Fruit fly (Drosophila melanogaster) whole organism, embryonic: ENCODE results near the gene Unc50.

Experiments used
- Adf1 ChIP-seq: fragments of 200-800 bp; sonication (Bioruptor generic); IDR thresholded peaks from 2 replicates; pipeline ENCODE4 v1.3.6; 2022; ENCODE audit warnings: missing biosample characterization, missing genetic modification characterization
- Asciz ChIP-seq: fragments of 200-800 bp; sonication (Bioruptor generic); optimal IDR thresholded peaks from 2 replicates; lab custom pipeline; 2017; ENCODE audit warnings: missing biosample characterization, mild to moderate bottlenecking, missing genetic modification characterization, missing genetic modification reagents
- Blimp-1 ChIP-seq: fragments of 200-800 bp; sonication (Bioruptor generic); optimal IDR thresholded peaks from 3 replicates; lab custom pipeline; 2018; ENCODE audit warnings: missing biosample characterization, missing genetic modification characterization, mild to moderate bottlenecking, moderate library complexity, missing genetic modification reagents
- CG11085 ChIP-seq: fragments of 200-800 bp; sonication (Bioruptor generic); IDR thresholded peaks from 2 replicates; pipeline ENCODE4 v1.3.6; 2022; ENCODE audit warnings: missing biosample characterization, missing genetic modification characterization
- CG11456 ChIP-seq: fragments of 200-800 bp; sonication (Bioruptor generic); IDR thresholded peaks from 3 replicates; pipeline ENCODE4 v1.3.6; 2022; ENCODE audit warnings: missing biosample characterization, missing genetic modification characterization
- CG12659 ChIP-seq: fragments of 200-800 bp; sonication (Bioruptor generic); optimal IDR thresholded peaks from 3 replicates; lab custom pipeline; 2017; ENCODE audit warnings: mild to moderate bottlenecking, missing biosample characterization, missing genetic modification reagents, missing genetic modification characterization
- CG1603 ChIP-seq: fragments of 200-800 bp; sonication (Bioruptor generic); optimal IDR thresholded peaks from 2 replicates; lab custom pipeline; 2019; ENCODE audit warnings: missing biosample characterization, mild to moderate bottlenecking, missing genetic modification characterization, moderate library complexity
- CG16779 ChIP-seq: fragments of 200-800 bp; sonication (Bioruptor generic); IDR thresholded peaks from 2 replicates; pipeline ENCODE4 v1.3.6; 2022; ENCODE audit warnings: missing biosample characterization, missing genetic modification characterization
- CG1792 ChIP-seq: fragments of 200-800 bp; sonication (Bioruptor generic); optimal IDR thresholded peaks from 2 replicates; lab custom pipeline; 2016; ENCODE audit warnings: missing biosample characterization, missing genetic modification characterization
- CG3281 ChIP-seq: fragments of 200-800 bp; sonication (Bioruptor generic); optimal IDR thresholded peaks from 3 replicates; lab custom pipeline; 2017; ENCODE audit warnings: missing biosample characterization, mild to moderate bottlenecking, missing genetic modification characterization
- CG34422 ChIP-seq: fragments of 200-800 bp; sonication (Bioruptor generic); IDR thresholded peaks from 3 replicates; pipeline ENCODE4 v1.3.6; 2022; ENCODE audit warnings: missing biosample characterization, missing genetic modification characterization
- CG7372 ChIP-seq: fragments of 200-800 bp; sonication (Bioruptor generic); IDR thresholded peaks from 2 replicates; pipeline ENCODE4 v1.3.6; 2022; ENCODE audit warnings: missing biosample characterization, missing genetic modification characterization
- CG7987 ChIP-seq: fragments of 200-800 bp; sonication (Bioruptor generic); optimal IDR thresholded peaks from 2 replicates; lab custom pipeline; 2018; ENCODE audit warnings: missing biosample characterization, mild to moderate bottlenecking, missing genetic modification characterization, moderate library complexity
- CG8281 ChIP-seq: fragments of 200-800 bp; sonication (Bioruptor generic); optimal IDR thresholded peaks from 2 replicates; lab custom pipeline; 2018; ENCODE audit warnings: missing biosample characterization, mild to moderate bottlenecking, missing genetic modification characterization, moderate library complexity
- Dad ChIP-seq: fragments of 200-800 bp; sonication (Bioruptor generic); optimal IDR thresholded peaks from 3 replicates; lab custom pipeline; 2016; ENCODE audit warnings: missing biosample characterization, missing genetic modification characterization
- Dfd ChIP-seq, 2 experiments: fragments of >200 bp; optimal IDR thresholded peaks; 2 replicates each; lab custom pipeline; 2017; ENCODE audit warnings: missing biosample characterization in 2 of 2, missing genetic modification characterization in 2 of 2
- Doc2 ChIP-seq: fragments of 200-800 bp; sonication (Bioruptor generic); IDR thresholded peaks from 2 replicates; pipeline ENCODE4 v1.3.6; 2022; ENCODE audit warnings: missing biosample characterization, missing genetic modification characterization
- ERR ChIP-seq: fragments of 200-800 bp; sonication (Bioruptor generic); optimal IDR thresholded peaks from 2 replicates; lab custom pipeline; 2016; ENCODE audit warnings: missing biosample characterization, missing genetic modification characterization
- Elba2 ChIP-seq: fragments of 200-800 bp; sonication (Bioruptor generic); optimal IDR thresholded peaks from 3 replicates; lab custom pipeline; 2016; ENCODE audit warnings: missing biosample characterization, missing genetic modification characterization
- Fer3 ChIP-seq: fragments of 200-800 bp; sonication (Bioruptor generic); optimal IDR thresholded peaks from 2 replicates; lab custom pipeline; 2018; ENCODE audit warnings: missing biosample characterization, mild to moderate bottlenecking, missing genetic modification characterization, moderate library complexity
- Hmr ChIP-seq: fragments of 200-800 bp; sonication (Bioruptor generic); optimal IDR thresholded peaks from 3 replicates; lab custom pipeline; 2017; ENCODE audit warnings: mild to moderate bottlenecking, missing biosample characterization, missing genetic modification reagents, missing genetic modification characterization
- Hr3 ChIP-seq: fragments of 200-800 bp; sonication (Bioruptor generic); optimal IDR thresholded peaks from 3 replicates; lab custom pipeline; 2016; ENCODE audit warnings: missing biosample characterization, missing genetic modification characterization
- Kr ChIP-seq: fragments of 200-800 bp; sonication (Bioruptor generic); optimal IDR thresholded peaks from 2 replicates; lab custom pipeline; 2017; ENCODE audit warnings: missing biosample characterization, mild to moderate bottlenecking, missing genetic modification characterization
- Mad ChIP-seq: fragments of 200-800 bp; sonication (Bioruptor generic); optimal IDR thresholded peaks from 2 replicates; lab custom pipeline; 2016; ENCODE audit warnings: missing biosample characterization, missing genetic modification characterization
- Med ChIP-seq: fragments of 200-800 bp; sonication (Bioruptor generic); peaks from one replicate; lab custom pipeline; 2016; ENCODE audit warnings: missing biosample characterization, missing genetic modification characterization, mild to moderate bottlenecking, inconsistent platforms, moderate library complexity
- Meics ChIP-seq: fragments of 200-800 bp; sonication (Bioruptor generic); optimal IDR thresholded peaks from 2 replicates; lab custom pipeline; 2017; ENCODE audit warnings: missing biosample characterization, mild to moderate bottlenecking, missing genetic modification characterization
- NC2β ChIP-seq: fragments of 200-800 bp; sonication (Bioruptor generic); optimal IDR thresholded peaks from 2 replicates; lab custom pipeline; 2016; ENCODE audit warnings: missing biosample characterization, missing genetic modification characterization
- Oaz ChIP-seq: fragments of 200-800 bp; sonication (Bioruptor generic); IDR thresholded peaks from 2 replicates; pipeline ENCODE4 v1.3.6; 2022; ENCODE audit warnings: missing biosample characterization, missing genetic modification characterization
- PHDP ChIP-seq: fragments of 200-800 bp; sonication (Bioruptor generic); optimal IDR thresholded peaks from 3 replicates; lab custom pipeline; 2018; ENCODE audit warnings: missing biosample characterization, mild to moderate bottlenecking, missing genetic modification characterization, moderate library complexity
- Ravus ChIP-seq: fragments of 200-800 bp; sonication (Bioruptor generic); IDR thresholded peaks from 2 replicates; pipeline ENCODE4 v1.3.6; 2022; ENCODE audit warnings: missing biosample characterization, missing genetic modification characterization
- Rx ChIP-seq: fragments of 200-800 bp; sonication (Bioruptor generic); IDR thresholded peaks from 2 replicates; pipeline ENCODE4 v1.3.6; 2022; ENCODE audit warnings: missing biosample characterization, missing genetic modification characterization
- Xrp1 ChIP-seq: fragments of 200-800 bp; sonication (Bioruptor generic); IDR thresholded peaks from 2 replicates; pipeline ENCODE4 v1.3.6; 2022; ENCODE audit warnings: missing biosample characterization, missing genetic modification characterization
- ac ChIP-seq: fragments of 200-800 bp; sonication (Bioruptor generic); optimal IDR thresholded peaks from 3 replicates; lab custom pipeline; 2017; ENCODE audit warnings: missing biosample characterization, mild to moderate bottlenecking, missing genetic modification characterization
- amos ChIP-seq: fragments of 200-800 bp; sonication (Bioruptor generic); IDR thresholded peaks from 2 replicates; pipeline ENCODE4 v1.3.6; 2022; ENCODE audit warnings: missing biosample characterization, missing genetic modification characterization; ENCODE audit not compliant: partially characterized antibody
- ap ChIP-seq: fragments of 200-800 bp; sonication (Bioruptor generic); IDR thresholded peaks from 2 replicates; pipeline ENCODE4 v1.3.6; 2022; ENCODE audit warnings: missing biosample characterization, missing genetic modification characterization
- bbx ChIP-seq: fragments of 200-800 bp; sonication (Bioruptor generic); IDR thresholded peaks from 2 replicates; pipeline ENCODE4 v1.3.6; 2022; ENCODE audit warnings: missing biosample characterization, missing genetic modification characterization; ENCODE audit not compliant: partially characterized antibody
- cato ChIP-seq: fragments of 200-800 bp; sonication (Bioruptor generic); optimal IDR thresholded peaks from 2 replicates; lab custom pipeline; 2016; ENCODE audit warnings: missing biosample characterization, missing genetic modification characterization, borderline replicate concordance
- dati ChIP-seq: fragments of 200-800 bp; sonication (Bioruptor generic); IDR thresholded peaks from 2 replicates; pipeline ENCODE4 v1.3.6; 2022; ENCODE audit warnings: missing biosample characterization, missing genetic modification characterization
- dm ChIP-seq: fragments of 200-800 bp; sonication (Bioruptor generic); optimal IDR thresholded peaks from 3 replicates; lab custom pipeline; 2016; ENCODE audit warnings: missing biosample characterization, missing genetic modification characterization
- exex ChIP-seq: fragments of 200-800 bp; sonication (Bioruptor generic); optimal IDR thresholded peaks from 4 replicates; lab custom pipeline; 2018; ENCODE audit warnings: missing biosample characterization, mild to moderate bottlenecking, missing genetic modification characterization, moderate library complexity
- eyg ChIP-seq: fragments of 200-800 bp; sonication (Bioruptor generic); optimal IDR thresholded peaks from 3 replicates; lab custom pipeline; 2016; ENCODE audit warnings: missing biosample characterization, missing genetic modification characterization
- gcm2 ChIP-seq: fragments of 200-800 bp; sonication (Bioruptor generic); optimal IDR thresholded peaks from 2 replicates; lab custom pipeline; 2016; ENCODE audit warnings: missing biosample characterization, missing genetic modification characterization
- kah ChIP-seq: fragments of 200-800 bp; sonication (Bioruptor generic); optimal IDR thresholded peaks from 2 replicates; lab custom pipeline; 2018; ENCODE audit warnings: missing biosample characterization, mild to moderate bottlenecking, missing genetic modification characterization
- lov ChIP-seq, 2 experiments: fragments of 200-800 bp in 1 of 2; fragments of >200 bp in 1 of 2; sonication (Bioruptor generic) in 1 of 2; IDR thresholded peaks in 1 of 2; optimal IDR thresholded peaks in 1 of 2; 2 replicates in 1 of 2; 3 replicates in 1 of 2; pipeline versions ENCODE4 v1.3.6 to Lab custom; 2017 to 2022; ENCODE audit warnings: missing biosample characterization in 1 of 2, missing genetic modification characterization in 1 of 2
- oc ChIP-seq: fragments of 200-800 bp; sonication (Bioruptor generic); optimal IDR thresholded peaks from 2 replicates; lab custom pipeline; 2018; ENCODE audit warnings: missing biosample characterization, mild to moderate bottlenecking, missing genetic modification characterization, moderate library complexity
- rib ChIP-seq: fragments of 200-800 bp; sonication (Bioruptor generic); IDR thresholded peaks from 2 replicates; pipeline ENCODE4 v1.3.6; 2022; ENCODE audit warnings: missing biosample characterization, missing genetic modification characterization
- sima ChIP-seq: fragments of 200-800 bp; sonication (Bioruptor generic); optimal IDR thresholded peaks from 2 replicates; lab custom pipeline; 2016; ENCODE audit warnings: missing biosample characterization, missing genetic modification characterization
- trem ChIP-seq: fragments of 200-800 bp; optimal IDR thresholded peaks from 3 replicates; lab custom pipeline; 2019; ENCODE audit warnings: missing biosample characterization, mild to moderate bottlenecking, missing genetic modification characterization, moderate library complexity
- tx ChIP-seq: fragments of 200-800 bp; sonication (Bioruptor generic); optimal IDR thresholded peaks from 2 replicates; lab custom pipeline; 2016; ENCODE audit warnings: missing biosample characterization, missing genetic modification characterization
- vfl ChIP-seq: fragments of 200-800 bp; sonication (Bioruptor generic); optimal IDR thresholded peaks from 2 replicates; lab custom pipeline; 2016; ENCODE audit warnings: missing biosample characterization, missing genetic modification characterization
- yki ChIP-seq: fragments of >200 bp; optimal IDR thresholded peaks from 3 replicates; lab custom pipeline; 2018

Unc50 gene

DNA sequence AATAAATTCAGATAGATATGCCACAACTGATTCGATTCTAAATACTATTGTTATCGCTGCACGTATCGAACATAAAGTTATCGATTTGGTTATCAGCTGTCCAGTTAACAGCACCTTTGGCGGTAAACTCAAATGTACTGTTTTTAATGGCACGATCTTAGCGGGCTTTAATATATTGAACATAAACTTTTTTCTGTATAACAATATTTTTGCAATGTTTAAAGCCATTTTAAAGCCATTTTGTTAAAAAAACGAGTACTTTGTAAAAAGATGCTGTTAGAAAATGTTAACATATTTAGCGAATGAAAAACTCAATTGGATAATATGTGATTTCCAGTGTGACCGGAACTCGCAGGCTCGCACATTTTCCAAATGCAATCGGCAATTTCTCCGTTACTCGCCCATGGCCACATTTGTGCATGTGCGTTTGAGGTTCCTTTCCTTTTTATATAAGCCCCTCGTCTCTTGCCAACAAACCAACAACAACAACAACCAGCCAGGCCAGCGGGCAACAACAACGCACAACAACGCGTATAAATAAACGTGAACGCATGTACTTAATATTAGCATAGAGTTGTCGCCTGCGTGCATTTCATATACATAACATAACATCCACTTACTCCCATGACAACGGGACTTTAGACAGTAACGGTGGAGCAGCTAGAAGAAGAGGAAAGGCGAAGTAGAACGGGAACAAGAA is 39.6 kb upstream of the Unc50 start, which contains the start of gene TMEM216 (continued):
- TF ChIP-seq Ravus (GFP tag; lab: Robert Waterston, UW) (no peak), PHDP (no peak), exex (tag; lab: Kevin White, UChicago) (no peak), CG16779 (no peak), Fer3 (no peak), Mad (GFP tag; lab: Kevin White, UChicago) (peak; percentile 25), NC2β (GFP tag; lab: Kevin White, UChicago) (peak; percentile 8), Doc2 (GFP tag; lab: Robert Waterston, UW) (no peak), amos (peak; percentile 41; the same call in 1 of the 2 replicates), dati (GFP tag; lab: Robert Waterston, UW) (no peak), ERR (GFP tag; lab: Kevin White, UChicago) (no peak), vfl (GFP tag; lab: Kevin White, UChicago) (no peak), CG1792 (GFP tag; lab: Kevin White, UChicago) (no peak), CG3281 (GFP tag; lab: Kevin White, UChicago) (no peak), Rx (GFP tag; lab: Robert Waterston, UW) (no peak), sima (GFP tag; lab: Kevin White, UChicago) (no peak), CG7987 (peak; percentile 16), Elba2 (GFP tag; lab: Kevin White, UChicago) (peak; percentile 83), ac (no peak), trem (peak; percentile 65), CG7372 (GFP tag; lab: Robert Waterston, UW) (no peak), tx (GFP tag; lab: Kevin White, UChicago) (no peak), CG34422 (GFP tag; lab: Robert Waterston, UW) (peak; percentile 43; the same call in 1 of the 3 replicates), eyg (no peak), CG8281 (tag; lab: Kevin White, UChicago) (no peak), Kr (GFP tag; lab: Kevin White, UChicago) (no peak), lov (optimal IDR thresholded peaks at IDR 0.05; lab: Kevin White, UChicago) (no peak), lov (GFP tag; IDR thresholded peaks at IDR 0.05; lab: Robert Waterston, UW) (no peak), kah (GFP tag; lab: Kevin White, UChicago) (no peak), CG1603 (tag; lab: Kevin White, UChicago) (peak; percentile 51), gcm2 (GFP tag; lab: Kevin White, UChicago) (no peak), Dfd (GFP tag; optimal IDR thresholded peaks at IDR 0.05; lab: Kevin White, UChicago) (no peak), ap (GFP tag; lab: Robert Waterston, UW) (no peak), Oaz (GFP tag; lab: Robert Waterston, UW) (no peak), bbx (GFP tag; lab: Robert Waterston, UW) (peak; percentile 66), Hmr (GFP tag; lab: Kevin White, UChicago) (no peak), Adf1 (no peak), oc (tag; lab: Kevin White, UChicago) (no peak), Med (GFP tag; lab: Kevin White, UChicago) (peak; percentile 76), CG11456 (no peak), Hr3 (peak; percentile 21), CG11085 (GFP tag; lab: Robert Waterston, UW) (no peak), cato (GFP tag; lab: Kevin White, UChicago) (no peak), CG12659 (GFP tag; lab: Kevin White, UChicago) (peak; percentile 80), rib (no peak), Asciz (GFP tag; lab: Kevin White, UChicago) (no peak), Xrp1 (GFP tag; lab: Robert Waterston, UW) (no peak), Meics (GFP tag; lab: Kevin White, UChicago) (no peak), yki (lab: Kevin White, UChicago) (no peak), Dad (GFP tag; lab: Kevin White, UChicago) (no peak), dm (GFP tag; lab: Kevin White, UChicago) (peak; percentile 76), Blimp-1 (GFP tag; lab: Kevin White, UChicago) (no peak)
